Fruit fly (Drosophila melanogaster) whole organism, embryonic: Measurements from ENCODE around the gene Nf1.

ENCODE experiments used
- Antp ChIP-seq: fragments of 200-800 bp; sonication (Bioruptor generic); optimal IDR thresholded peaks from 3 replicates; lab custom pipeline; 2016; ENCODE audit warnings: missing biosample characterization, missing genetic modification characterization
- B-H1 ChIP-seq: fragments of 200-800 bp; sonication (Bioruptor generic); IDR thresholded peaks from 3 replicates; pipeline ENCODE4 v1.3.6; 2022; ENCODE audit warnings: missing biosample characterization, missing genetic modification characterization
- BEAF-32 ChIP-seq: fragments of 200-800 bp; sonication (Bioruptor generic); optimal IDR thresholded peaks from 3 replicates; lab custom pipeline; 2017; ENCODE audit warnings: missing biosample characterization, missing genetic modification characterization, mild to moderate bottlenecking, moderate library complexity, missing genetic modification reagents
- CG11398 ChIP-seq: fragments of 200-800 bp; sonication (Bioruptor generic); optimal IDR thresholded peaks from 2 replicates; lab custom pipeline; 2016; ENCODE audit warnings: missing biosample characterization, missing genetic modification characterization
- CG11504 ChIP-seq: fragments of 200-800 bp; sonication (Bioruptor generic); optimal IDR thresholded peaks from 3 replicates; lab custom pipeline; 2019; ENCODE audit warnings: missing biosample characterization, mild to moderate bottlenecking, missing genetic modification characterization, moderate library complexity
- CG11560 ChIP-seq: fragments of 200-800 bp; sonication (Bioruptor generic); IDR thresholded peaks from 3 replicates; pipeline ENCODE4 v1.3.6; 2022; ENCODE audit warnings: missing biosample characterization, missing genetic modification characterization
- CG12104 ChIP-seq: fragments of 200-800 bp; sonication (Bioruptor generic); optimal IDR thresholded peaks from 3 replicates; lab custom pipeline; 2016; ENCODE audit warnings: missing biosample characterization, missing genetic modification characterization
- CG15696 ChIP-seq: fragments of 200-800 bp; sonication (Bioruptor generic); optimal IDR thresholded peaks from 2 replicates; lab custom pipeline; 2019; ENCODE audit warnings: missing biosample characterization, mild to moderate bottlenecking, missing genetic modification characterization, moderate library complexity
- CG16815 ChIP-seq: fragments of 200-800 bp; sonication (Bioruptor generic); optimal IDR thresholded peaks from 3 replicates; lab custom pipeline; 2017; ENCODE audit warnings: missing biosample characterization, mild to moderate bottlenecking, missing genetic modification characterization
- CG2199 ChIP-seq: fragments of 200-800 bp; sonication (Bioruptor generic); IDR thresholded peaks from 3 replicates; pipeline ENCODE4 v1.3.6; 2022; ENCODE audit warnings: missing biosample characterization, missing genetic modification characterization
- CG33213 ChIP-seq: fragments of 200-800 bp; sonication (Bioruptor generic); optimal IDR thresholded peaks from 3 replicates; lab custom pipeline; 2016; ENCODE audit warnings: missing biosample characterization, missing genetic modification characterization
- CG4360 ChIP-seq: fragments of 200-800 bp; sonication (Bioruptor generic); IDR thresholded peaks from 2 replicates; pipeline ENCODE4 v1.3.6; 2022; ENCODE audit warnings: missing biosample characterization, missing genetic modification characterization
- CG4820 ChIP-seq: fragments of 200-800 bp; sonication (Bioruptor generic); optimal IDR thresholded peaks from 3 replicates; lab custom pipeline; 2016; ENCODE audit warnings: missing biosample characterization, missing genetic modification characterization
- CG6654 ChIP-seq: fragments of 200-800 bp; sonication (Bioruptor generic); optimal IDR thresholded peaks from 2 replicates; lab custom pipeline; 2017; ENCODE audit warnings: missing biosample characterization, mild to moderate bottlenecking, missing genetic modification characterization
- CG6765 ChIP-seq: fragments of 200-800 bp; sonication (Bioruptor generic); optimal IDR thresholded peaks from 3 replicates; lab custom pipeline; 2017; ENCODE audit warnings: missing biosample characterization, mild to moderate bottlenecking, missing genetic modification characterization
- CG7372 ChIP-seq: fragments of 200-800 bp; sonication (Bioruptor generic); IDR thresholded peaks from 2 replicates; pipeline ENCODE4 v1.3.6; 2022; ENCODE audit warnings: missing biosample characterization, missing genetic modification characterization
- CG9215 ChIP-seq: fragments of 200-800 bp; sonication (Bioruptor generic); IDR thresholded peaks from 2 replicates; pipeline ENCODE4 v1.3.6; 2022; ENCODE audit warnings: missing biosample characterization, missing genetic modification characterization
- Dll ChIP-seq: fragments of 200-800 bp; sonication (Bioruptor generic); IDR thresholded peaks from 4 replicates; pipeline ENCODE4 v1.3.6; 2022; ENCODE audit warnings: missing biosample characterization, missing genetic modification characterization; ENCODE audit not compliant: partially characterized antibody
- E2f1 ChIP-seq: fragments of 200-800 bp; sonication (Bioruptor generic); IDR thresholded peaks from 2 replicates; pipeline ENCODE4 v1.3.6; 2022; ENCODE audit warnings: missing biosample characterization, missing genetic modification characterization
- HmgD ChIP-seq: fragments of 200-800 bp; sonication (Bioruptor generic); optimal IDR thresholded peaks from 3 replicates; lab custom pipeline; 2016; ENCODE audit warnings: missing biosample characterization, missing genetic modification characterization
- Hmr ChIP-seq: fragments of 200-800 bp; sonication (Bioruptor generic); optimal IDR thresholded peaks from 3 replicates; lab custom pipeline; 2017; ENCODE audit warnings: mild to moderate bottlenecking, missing biosample characterization, missing genetic modification reagents, missing genetic modification characterization
- Hsf ChIP-seq: fragments of 200-800 bp; sonication (Bioruptor generic); optimal IDR thresholded peaks from 3 replicates; lab custom pipeline; 2016; ENCODE audit warnings: missing biosample characterization, missing genetic modification characterization
- MBD-R2 ChIP-seq: fragments of 200-800 bp; sonication (Bioruptor generic); IDR thresholded peaks from 2 replicates; pipeline ENCODE4 v1.3.6; 2022; ENCODE audit warnings: missing biosample characterization, missing genetic modification characterization
- NC2β ChIP-seq: fragments of 200-800 bp; sonication (Bioruptor generic); optimal IDR thresholded peaks from 2 replicates; lab custom pipeline; 2016; ENCODE audit warnings: missing biosample characterization, missing genetic modification characterization
- Nf-YA ChIP-seq: fragments of 200-800 bp; sonication (Bioruptor generic); IDR thresholded peaks from 2 replicates; pipeline ENCODE4 v1.3.6; 2022; ENCODE audit warnings: missing biosample characterization, missing genetic modification characterization
- Nf-YB ChIP-seq: fragments of 200-800 bp; sonication (Bioruptor generic); optimal IDR thresholded peaks from 3 replicates; lab custom pipeline; 2019; ENCODE audit warnings: missing biosample characterization, mild to moderate bottlenecking, missing genetic modification characterization, moderate library complexity
- ab ChIP-seq: fragments of 200-800 bp; sonication (Bioruptor generic); optimal IDR thresholded peaks from 2 replicates; lab custom pipeline; 2016; ENCODE audit warnings: missing biosample characterization, missing genetic modification characterization
- bab2 ChIP-seq: fragments of 200-800 bp; sonication (Bioruptor generic); optimal IDR thresholded peaks from 2 replicates; lab custom pipeline; 2016; ENCODE audit warnings: missing biosample characterization, missing genetic modification characterization
- bigmax ChIP-seq: fragments of 200-800 bp; sonication (Bioruptor generic); optimal IDR thresholded peaks from 2 replicates; lab custom pipeline; 2018; ENCODE audit warnings: missing biosample characterization, mild to moderate bottlenecking, missing genetic modification characterization
- croc ChIP-seq: fragments of 200-800 bp; sonication (Bioruptor generic); conservative IDR thresholded peaks from 3 replicates; pipeline ENCODE4 v1.3.6; 2022; ENCODE audit warnings: missing biosample characterization, missing genetic modification characterization
- dpn ChIP-seq, 2 experiments: fragments of 200-800 bp; sonication (Bioruptor generic); optimal IDR thresholded peaks; 3 replicates each; lab custom pipeline; 2016; ENCODE audit warnings: missing biosample characterization in 2 of 2, missing genetic modification characterization in 2 of 2
- ems ChIP-seq: fragments of 200-800 bp; sonication (Bioruptor generic); optimal IDR thresholded peaks from 3 replicates; lab custom pipeline; 2016; ENCODE audit warnings: missing biosample characterization, missing genetic modification characterization
- grau ChIP-seq: fragments of 200-800 bp; optimal IDR thresholded peaks from 3 replicates; lab custom pipeline; 2019; ENCODE audit warnings: missing biosample characterization, mild to moderate bottlenecking, missing genetic modification characterization, moderate library complexity
- gsb-n ChIP-seq: fragments of 200-800 bp; sonication (Bioruptor generic); optimal IDR thresholded peaks from 3 replicates; lab custom pipeline; 2018; ENCODE audit warnings: missing biosample characterization, mild to moderate bottlenecking, missing genetic modification characterization
- insv ChIP-seq, 2 experiments: fragments of 200-800 bp; sonication (Bioruptor generic); optimal IDR thresholded peaks; 3 replicates each; lab custom pipeline; 2016 to 2018; ENCODE audit warnings: missing biosample characterization in 2 of 2, missing genetic modification characterization in 2 of 2
- kay ChIP-seq: fragments of 200-800 bp; sonication (Bioruptor generic); optimal IDR thresholded peaks from 2 replicates; lab custom pipeline; 2016; ENCODE audit warnings: missing biosample characterization, missing genetic modification characterization
- kni ChIP-seq: fragments of 200-800 bp; sonication (Bioruptor generic); optimal IDR thresholded peaks from 3 replicates; lab custom pipeline; 2017; ENCODE audit warnings: mild to moderate bottlenecking, missing biosample characterization, missing genetic modification reagents, missing genetic modification characterization
- oc ChIP-seq: fragments of 200-800 bp; sonication (Bioruptor generic); optimal IDR thresholded peaks from 2 replicates; lab custom pipeline; 2018; ENCODE audit warnings: missing biosample characterization, mild to moderate bottlenecking, missing genetic modification characterization, moderate library complexity
- org-1 ChIP-seq: fragments of 200-800 bp; sonication (Bioruptor generic); optimal IDR thresholded peaks from 2 replicates; lab custom pipeline; 2017; ENCODE audit warnings: missing biosample characterization, missing genetic modification characterization
- otp ChIP-seq: fragments of 200-800 bp; sonication (Bioruptor generic); IDR thresholded peaks from 3 replicates; pipeline ENCODE4, ENCODE4 v1.3.6; 2022; ENCODE audit warnings: missing biosample characterization, missing genetic modification characterization
- pfk ChIP-seq: fragments of 200-800 bp; sonication (Bioruptor generic); optimal IDR thresholded peaks from 2 replicates; lab custom pipeline; 2018; ENCODE audit warnings: missing biosample characterization, mild to moderate bottlenecking, missing genetic modification characterization, moderate library complexity
- pros ChIP-seq: fragments of 200-800 bp; sonication (Bioruptor generic); optimal IDR thresholded peaks from 3 replicates; lab custom pipeline; 2019; ENCODE audit warnings: missing biosample characterization, mild to moderate bottlenecking, missing genetic modification characterization, moderate library complexity
- row ChIP-seq: fragments of 200-800 bp; sonication (Bioruptor generic); IDR thresholded peaks from 3 replicates; pipeline ENCODE4 v1.3.6; 2022; ENCODE audit warnings: missing biosample characterization, missing genetic modification characterization
- sisA ChIP-seq: fragments of 200-800 bp; sonication (Bioruptor generic); IDR thresholded peaks from 2 replicates; pipeline ENCODE4 v1.3.6; 2022; ENCODE audit warnings: missing biosample characterization, missing genetic modification characterization
- sqz ChIP-seq: fragments of 200-800 bp; sonication (Bioruptor generic); optimal IDR thresholded peaks from 3 replicates; lab custom pipeline; 2018; ENCODE audit warnings: missing biosample characterization, mild to moderate bottlenecking, missing genetic modification characterization
- stc ChIP-seq: fragments of 200-800 bp; sonication (Bioruptor generic); IDR thresholded peaks from 2 replicates; pipeline ENCODE4 v1.3.6; 2022; ENCODE audit warnings: missing biosample characterization, missing genetic modification characterization
- tio ChIP-seq: fragments of 200-800 bp; sonication (Bioruptor generic); optimal IDR thresholded peaks from 2 replicates; lab custom pipeline; 2017; ENCODE audit warnings: missing biosample characterization, missing genetic modification characterization, inconsistent platforms
- tll ChIP-seq, 2 experiments: fragments of 200-800 bp in 1 of 2; fragments of >200 bp in 1 of 2; sonication (Bioruptor generic) in 1 of 2; optimal IDR thresholded peaks; 2 replicates each; lab custom pipeline; 2017 to 2019; ENCODE audit warnings: missing biosample characterization in 2 of 2, missing genetic modification characterization in 2 of 2, mild to moderate bottlenecking in 1 of 2, moderate library complexity in 1 of 2
- tx ChIP-seq: fragments of 200-800 bp; sonication (Bioruptor generic); optimal IDR thresholded peaks from 2 replicates; lab custom pipeline; 2016; ENCODE audit warnings: missing biosample characterization, missing genetic modification characterization
- vnd ChIP-seq: fragments of 200-800 bp; sonication (Bioruptor generic); IDR thresholded peaks from 3 replicates; pipeline ENCODE4 v1.3.6; 2022; ENCODE audit warnings: missing biosample characterization, missing genetic modification characterization; ENCODE audit not compliant: partially characterized antibody
- zen ChIP-seq: fragments of 200-800 bp; sonication (Bioruptor generic); optimal IDR thresholded peaks from 3 replicates; lab custom pipeline; 2018; ENCODE audit warnings: missing biosample characterization, mild to moderate bottlenecking, missing genetic modification characterization, moderate library complexity

Gene Nf1

DNA sequence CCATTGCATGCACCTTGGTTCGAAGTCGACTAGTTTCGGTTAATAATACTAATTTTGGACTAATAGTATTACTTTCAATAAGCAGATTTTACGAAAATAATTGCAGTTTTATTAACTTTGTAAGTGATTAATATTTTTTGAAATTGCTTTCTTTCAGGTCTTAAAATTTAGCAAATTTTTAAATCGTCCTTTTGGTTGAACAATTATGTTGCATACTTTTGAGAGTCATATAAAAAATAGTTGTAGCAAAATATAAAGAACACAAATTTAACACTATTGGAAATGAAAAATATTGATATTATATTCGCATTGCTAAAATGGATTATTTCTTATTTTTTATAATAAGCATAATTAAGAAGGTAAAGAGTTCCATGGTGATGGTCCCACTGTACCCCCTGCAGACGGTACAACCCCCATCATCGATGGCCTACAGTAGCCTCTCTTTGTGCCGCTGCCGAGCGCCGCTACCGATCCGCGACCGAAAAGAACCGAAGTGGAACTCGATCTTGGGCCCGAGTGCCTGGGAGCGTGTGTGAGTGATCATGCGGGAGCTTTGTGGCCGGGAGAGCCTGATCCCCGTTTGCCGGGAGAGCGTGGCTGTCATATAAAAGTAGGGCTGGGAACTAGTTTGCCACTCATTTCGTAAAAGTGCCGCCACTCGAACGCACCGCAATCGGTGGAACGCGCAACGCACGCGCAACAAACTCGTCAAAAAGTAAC lies 38.5 kb downstream of the Nf1 start (continued):
- TF ChIP-seq CG33213 = peak; percentile 24
- peak; percentile 85 for TF ChIP-seq Nf-YB
- peak; percentile 92 for TF ChIP-seq row (GFP tag; lab: Robert Waterston, UW)
- TF ChIP-seq stc = peak; percentile 68; the same call in 1 of the 2 replicates
- TF ChIP-seq sisA (GFP tag; lab: Robert Waterston, UW) = peak; percentile 83
- peak; percentile 89 for TF ChIP-seq CG6654 (GFP tag; lab: Kevin White, UChicago)
- TF ChIP-seq tx (GFP tag; lab: Kevin White, UChicago) = peak; percentile 76
- TF ChIP-seq otp (GFP tag; lab: Robert Waterston, UW) = peak; percentile 10; the same call in 1 of the 3 replicates
- TF ChIP-seq E2f1 (GFP tag; lab: Robert Waterston, UW) = peak; percentile 75
- TF ChIP-seq pfk (GFP tag; lab: Kevin White, UChicago) = no peak
- no peak for TF ChIP-seq Nf-YA
- peak; percentile 88 for TF ChIP-seq bab2 (GFP tag; lab: Kevin White, UChicago)
- TF ChIP-seq Hmr (GFP tag; lab: Kevin White, UChicago) = peak; percentile 93
- TF ChIP-seq HmgD (GFP tag; lab: Kevin White, UChicago) = no peak
- peak; percentile 89 for TF ChIP-seq CG9215 (GFP tag; lab: Robert Waterston, UW)
- no peak for TF ChIP-seq CG2199 (GFP tag; lab: Robert Waterston, UW)
- TF ChIP-seq vnd (GFP tag; lab: Robert Waterston, UW) = 0 out of 3 replicates have a peak, but pooled peaks have one; percentile 33
- peak; percentile 95 for TF ChIP-seq org-1 (GFP tag; lab: Kevin White, UChicago)
- TF ChIP-seq grau (tag; lab: Kevin White, UChicago) = peak; percentile 96
- TF ChIP-seq Hsf (GFP tag; lab: Kevin White, UChicago) = peak; percentile 94
- TF ChIP-seq dpn (GFP tag; optimal IDR thresholded peaks at IDR 0.05; lab: Kevin White, UChicago) = peak; percentile 87
- peak; percentile 98 for TF ChIP-seq tio (GFP tag; lab: Kevin White, UChicago)
- peak; percentile 79 for TF ChIP-seq B-H1
- peak; percentile 97 for TF ChIP-seq CG12104
- TF ChIP-seq CG4360 = no peak
- TF ChIP-seq kni = peak; percentile 84
- TF ChIP-seq ab (GFP tag; lab: Kevin White, UChicago) = no peak
- TF ChIP-seq croc = peak; percentile 89
- peak; percentile 96 for TF ChIP-seq CG11504 (tag; lab: Kevin White, UChicago)
- TF ChIP-seq Dll (GFP tag; lab: Robert Waterston, UW) = no peak

DNA sequence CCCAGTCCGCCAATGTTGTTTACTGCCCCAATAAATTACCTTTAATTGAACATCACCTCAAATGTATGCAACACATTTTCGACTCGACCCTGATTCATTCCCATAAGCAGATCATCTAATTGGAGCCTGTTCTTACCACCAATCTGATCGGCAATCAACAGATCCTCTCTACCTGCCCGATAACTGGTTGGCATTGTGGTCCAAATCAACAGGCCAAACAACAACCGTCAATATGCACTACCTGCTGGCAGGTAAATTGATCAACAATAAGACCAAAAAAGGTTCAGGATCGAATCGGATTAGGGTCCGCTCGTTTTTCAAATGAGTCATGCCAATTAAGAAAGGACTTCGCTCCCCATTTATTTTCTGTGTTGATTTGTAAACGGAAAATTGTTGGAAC lies 40.4 kb downstream of the Nf1 start:
- no peak for TF ChIP-seq kay (GFP tag; lab: Kevin White, UChicago)
- no peak for TF ChIP-seq Antp
- peak; percentile 39 for TF ChIP-seq sqz (GFP tag; lab: Kevin White, UChicago)
- TF ChIP-seq CG11560 (tag; lab: Robert Waterston, UW) = no peak
- peak; percentile 92 for TF ChIP-seq kni
- no peak for TF ChIP-seq ems (GFP tag; lab: Kevin White, UChicago)
- TF ChIP-seq CG15696 = peak; percentile 38
- no peak for TF ChIP-seq CG16815
- no peak for TF ChIP-seq NC2β (GFP tag; lab: Kevin White, UChicago)
- TF ChIP-seq MBD-R2 (GFP tag; lab: Robert Waterston, UW) = no peak
- no peak for TF ChIP-seq CG6765
- peak; percentile 31 for TF ChIP-seq oc (tag; lab: Kevin White, UChicago)
- TF ChIP-seq insv (GFP tag; optimal IDR thresholded peaks at IDR 0.05; lab: Kevin White, UChicago) = peak in 1 of 2 experiments; percentile 98
- TF ChIP-seq pros (GFP tag; lab: Kevin White, UChicago) = peak; percentile 43
- TF ChIP-seq bigmax = no peak
- TF ChIP-seq BEAF-32 = no peak
- no peak for TF ChIP-seq CG11398 (GFP tag; lab: Kevin White, UChicago)
- TF ChIP-seq CG7372 (GFP tag; lab: Robert Waterston, UW) = no peak
- peak; percentile 78 for TF ChIP-seq zen (tag; lab: Kevin White, UChicago)
- peak; percentile 65 for TF ChIP-seq gsb-n (tag; lab: Kevin White, UChicago)
- no peak for TF ChIP-seq CG4820
- peak in 1 of 2 experiments; percentile 73 for TF ChIP-seq tll (GFP tag; optimal IDR thresholded peaks at IDR 0.05; lab: Kevin White, UChicago)
